Fruit fly (Drosophila melanogaster) whole organism, prepupa: ENCODE data around the gene fz2.

Source experiments
- Blimp-1 ChIP-seq: fragments of 200-800 bp; sonication (Bioruptor generic); optimal IDR thresholded peaks from 3 replicates; lab custom pipeline; 2017; ENCODE audit warnings: missing biosample characterization, missing genetic modification characterization, mild to moderate bottlenecking, moderate library complexity, missing genetic modification reagents
- CG10669 ChIP-seq: fragments of 200-800 bp; sonication (Bioruptor generic); optimal IDR thresholded peaks from 3 replicates; lab custom pipeline; 2018; ENCODE audit warnings: missing biosample characterization, mild to moderate bottlenecking, missing genetic modification characterization, moderate library complexity
- CG11762 ChIP-seq: fragments of 200-800 bp; sonication (Bioruptor generic); optimal IDR thresholded peaks from 3 replicates; lab custom pipeline; 2016; ENCODE audit warnings: missing biosample characterization, missing genetic modification characterization; ENCODE audit not compliant: insufficient read depth
- CG11902 ChIP-seq: fragments of 200-800 bp; sonication (Bioruptor generic); optimal IDR thresholded peaks from 3 replicates; lab custom pipeline; 2016; ENCODE audit warnings: missing biosample characterization, missing genetic modification characterization
- CG15336 ChIP-seq: fragments of 200-800 bp; sonication (Bioruptor generic); IDR thresholded peaks from 2 replicates; pipeline ENCODE4 v1.3.6; 2022; ENCODE audit warnings: missing biosample characterization, missing genetic modification characterization
- CG1621 ChIP-seq: fragments of 200-800 bp; sonication (Bioruptor generic); optimal IDR thresholded peaks from 3 replicates; lab custom pipeline; 2018; ENCODE audit warnings: missing biosample characterization, mild to moderate bottlenecking, missing genetic modification characterization
- CG3032 ChIP-seq: fragments of 200-800 bp; optimal IDR thresholded peaks from 2 replicates; lab custom pipeline; 2019; ENCODE audit warnings: missing biosample characterization, mild to moderate bottlenecking, missing genetic modification characterization, moderate library complexity
- CG31627 ChIP-seq: fragments of 200-800 bp; sonication (Bioruptor generic); optimal IDR thresholded peaks from 3 replicates; lab custom pipeline; 2016; ENCODE audit warnings: missing biosample characterization, missing genetic modification characterization
- CG32006 ChIP-seq: fragments of 200-800 bp; sonication (Bioruptor generic); optimal IDR thresholded peaks from 3 replicates; lab custom pipeline; 2017; ENCODE audit warnings: missing biosample characterization, mild to moderate bottlenecking, missing genetic modification characterization
- CG34406 ChIP-seq: fragments of 200-800 bp; sonication (Bioruptor generic); optimal IDR thresholded peaks from 3 replicates; lab custom pipeline; 2016; ENCODE audit warnings: missing biosample characterization, missing genetic modification characterization
- CG3919 ChIP-seq: fragments of 200-800 bp; sonication (Bioruptor generic); optimal IDR thresholded peaks from 3 replicates; lab custom pipeline; 2016; ENCODE audit warnings: missing biosample characterization, missing genetic modification characterization
- CG4318 ChIP-seq: fragments of 200-800 bp; sonication (Bioruptor generic); optimal IDR thresholded peaks from 3 replicates; lab custom pipeline; 2017; ENCODE audit warnings: missing biosample characterization, mild to moderate bottlenecking, missing genetic modification characterization
- CG6276 ChIP-seq: fragments of 200-800 bp; sonication (Bioruptor generic); optimal IDR thresholded peaks from 2 replicates; lab custom pipeline; 2017; ENCODE audit warnings: missing biosample characterization, mild to moderate bottlenecking, missing genetic modification characterization
- CG6792 ChIP-seq: fragments of 200-800 bp; sonication (Bioruptor generic); optimal IDR thresholded peaks from 3 replicates; lab custom pipeline; 2016; ENCODE audit warnings: missing biosample characterization, missing genetic modification characterization
- CG6808 ChIP-seq: fragments of 200-800 bp; sonication (Bioruptor generic); optimal IDR thresholded peaks from 3 replicates; lab custom pipeline; 2017; ENCODE audit warnings: missing biosample characterization, missing genetic modification characterization, mild to moderate bottlenecking, moderate library complexity, missing genetic modification reagents
- CG6854 ChIP-seq: fragments of 200-800 bp; sonication (Bioruptor generic); optimal IDR thresholded peaks from 2 replicates; lab custom pipeline; 2017; ENCODE audit warnings: missing biosample characterization, mild to moderate bottlenecking, missing genetic modification characterization
- CG7368 ChIP-seq: fragments of 200-800 bp; sonication (Bioruptor generic); optimal IDR thresholded peaks from 3 replicates; lab custom pipeline; 2016; ENCODE audit warnings: missing biosample characterization, missing genetic modification characterization
- CG8119 ChIP-seq: fragments of 200-800 bp; sonication (Bioruptor generic); IDR thresholded peaks from 3 replicates; pipeline ENCODE4 v1.3.6; 2022; ENCODE audit warnings: missing biosample characterization, missing genetic modification characterization
- CG8319 ChIP-seq: fragments of 200-800 bp; sonication (Bioruptor generic); optimal IDR thresholded peaks from 3 replicates; lab custom pipeline; 2016; ENCODE audit warnings: missing biosample characterization, missing genetic modification characterization
- CG8632 ChIP-seq: fragments of 200-800 bp; sonication (Bioruptor generic); optimal IDR thresholded peaks from 3 replicates; lab custom pipeline; 2016; ENCODE audit warnings: missing biosample characterization, missing genetic modification characterization
- CG9139 ChIP-seq: fragments of 200-800 bp; sonication (Bioruptor generic); optimal IDR thresholded peaks from 3 replicates; lab custom pipeline; 2017; ENCODE audit warnings: missing biosample characterization, mild to moderate bottlenecking, missing genetic modification characterization
- Eip75B ChIP-seq: fragments of 200-800 bp; sonication (Bioruptor generic); optimal IDR thresholded peaks from 3 replicates; lab custom pipeline; 2016; ENCODE audit warnings: missing biosample characterization, missing genetic modification characterization
- Eip78C ChIP-seq: fragments of 200-800 bp; sonication (Bioruptor generic); peaks from one replicate; lab custom pipeline; 2016; ENCODE audit warnings: missing biosample characterization, missing genetic modification characterization
- Eip93F ChIP-seq: fragments of 200-800 bp; sonication (Bioruptor generic); optimal IDR thresholded peaks from 2 replicates; lab custom pipeline; 2016; ENCODE audit warnings: missing biosample characterization, mild to moderate bottlenecking, missing genetic modification characterization
- Ets21C ChIP-seq: fragments of 200-800 bp; sonication (Bioruptor generic); optimal IDR thresholded peaks from 3 replicates; lab custom pipeline; 2016; ENCODE audit warnings: missing biosample characterization, missing genetic modification characterization
- Ets96B ChIP-seq: fragments of 200-800 bp; optimal IDR thresholded peaks from 2 replicates; lab custom pipeline; 2019; ENCODE audit warnings: missing biosample characterization, mild to moderate bottlenecking, missing genetic modification characterization, moderate library complexity
- Gug ChIP-seq: fragments of 200-800 bp; sonication (Bioruptor generic); IDR thresholded peaks from 2 replicates; pipeline ENCODE4 v1.3.6; 2022; ENCODE audit warnings: missing biosample characterization, missing genetic modification characterization
- Hr38 ChIP-seq: sonication (Bioruptor generic); optimal IDR thresholded peaks from 2 replicates; lab custom pipeline; 2016; ENCODE audit warnings: missing biosample characterization, missing genetic modification characterization
- Hr39 ChIP-seq: fragments of 200-800 bp; sonication (Bioruptor generic); optimal IDR thresholded peaks from 2 replicates; lab custom pipeline; 2016; ENCODE audit warnings: missing biosample characterization, missing genetic modification characterization
- Hr4 ChIP-seq: fragments of 200-800 bp; sonication (Bioruptor generic); optimal IDR thresholded peaks from 3 replicates; lab custom pipeline; 2016; ENCODE audit warnings: missing biosample characterization, missing genetic modification characterization
- Met ChIP-seq: fragments of 200-800 bp; sonication (Bioruptor generic); optimal IDR thresholded peaks from 3 replicates; lab custom pipeline; 2016; ENCODE audit warnings: missing biosample characterization, missing genetic modification characterization
- Smox ChIP-seq: fragments of 200-800 bp; sonication (Bioruptor generic); optimal IDR thresholded peaks from 3 replicates; lab custom pipeline; 2016; ENCODE audit warnings: missing biosample characterization, missing genetic modification characterization
- Sox14 ChIP-seq: fragments of 200-800 bp; sonication (Bioruptor generic); optimal IDR thresholded peaks from 3 replicates; lab custom pipeline; 2016; ENCODE audit warnings: missing biosample characterization, missing genetic modification characterization
- achi ChIP-seq: fragments of 200-800 bp; sonication (Bioruptor generic); optimal IDR thresholded peaks from 3 replicates; lab custom pipeline; 2016; ENCODE audit warnings: missing biosample characterization, missing genetic modification characterization
- acj6 ChIP-seq: fragments of 200-800 bp; sonication (Bioruptor generic); optimal IDR thresholded peaks from 3 replicates; lab custom pipeline; 2016; ENCODE audit warnings: missing biosample characterization, missing genetic modification characterization
- cyc ChIP-seq: fragments of 200-800 bp; sonication (Bioruptor generic); optimal IDR thresholded peaks from 3 replicates; lab custom pipeline; 2016; ENCODE audit warnings: missing biosample characterization, missing genetic modification characterization
- dac ChIP-seq: fragments of 200-800 bp; sonication (Bioruptor generic); optimal IDR thresholded peaks from 2 replicates; lab custom pipeline; 2017; ENCODE audit warnings: missing biosample characterization, mild to moderate bottlenecking, missing genetic modification characterization
- dsx ChIP-seq: fragments of 200-800 bp; optimal IDR thresholded peaks from 3 replicates; lab custom pipeline; 2019; ENCODE audit warnings: missing biosample characterization, mild to moderate bottlenecking, missing genetic modification characterization, moderate library complexity; ENCODE audit not compliant: poor library complexity, severe bottlenecking
- fd59A ChIP-seq: fragments of 200-800 bp; sonication (Bioruptor generic); optimal IDR thresholded peaks from 2 replicates; lab custom pipeline; 2017; ENCODE audit warnings: missing biosample characterization, mild to moderate bottlenecking, missing genetic modification characterization, missing genetic modification reagents
- fd85E ChIP-seq: fragments of 200-800 bp; sonication (Bioruptor generic); optimal IDR thresholded peaks from 3 replicates; lab custom pipeline; 2016; ENCODE audit warnings: missing biosample characterization, missing genetic modification characterization
- fkh ChIP-seq: fragments of 200-800 bp; sonication (Bioruptor generic); optimal IDR thresholded peaks from 3 replicates; lab custom pipeline; 2017; ENCODE audit warnings: missing biosample characterization, mild to moderate bottlenecking, missing genetic modification characterization, moderate library complexity
- lz ChIP-seq: fragments of 200-800 bp; sonication (Bioruptor generic); optimal IDR thresholded peaks from 3 replicates; lab custom pipeline; 2016; ENCODE audit warnings: missing biosample characterization, missing genetic modification characterization
- net ChIP-seq: fragments of 200-800 bp; sonication (Bioruptor generic); optimal IDR thresholded peaks from 3 replicates; lab custom pipeline; 2016; ENCODE audit warnings: missing biosample characterization, missing genetic modification characterization
- pdm3 ChIP-seq: fragments of 200-800 bp; sonication (Bioruptor generic); optimal IDR thresholded peaks from 3 replicates; lab custom pipeline; 2016; ENCODE audit warnings: missing biosample characterization, missing genetic modification characterization
- salr ChIP-seq, 2 experiments: fragments of 200-800 bp; sonication (Bioruptor generic); optimal IDR thresholded peaks; 3 replicates each; lab custom pipeline; 2016 to 2018; ENCODE audit warnings: missing biosample characterization in 2 of 2, missing genetic modification characterization in 2 of 2, mild to moderate bottlenecking in 1 of 2
- spab ChIP-seq: fragments of 200-800 bp; sonication (Bioruptor generic); optimal IDR thresholded peaks from 2 replicates; lab custom pipeline; 2017; ENCODE audit warnings: missing biosample characterization, mild to moderate bottlenecking, missing genetic modification characterization, missing genetic modification reagents
- ss ChIP-seq, 2 experiments: fragments of 200-800 bp; sonication (Bioruptor generic); optimal IDR thresholded peaks; 2 replicates in 1 of 2; 3 replicates in 1 of 2; lab custom pipeline; 2017 to 2018; ENCODE audit warnings: mild to moderate bottlenecking in 2 of 2, missing biosample characterization in 2 of 2, missing genetic modification characterization in 2 of 2, moderate library complexity in 1 of 2
- svp ChIP-seq: fragments of 200-800 bp; sonication (Bioruptor generic); peaks from one replicate; lab custom pipeline; 2016; ENCODE audit warnings: missing biosample characterization, missing genetic modification characterization
- topi ChIP-seq: fragments of 200-800 bp; sonication (Bioruptor generic); optimal IDR thresholded peaks from 3 replicates; lab custom pipeline; 2016; ENCODE audit warnings: missing biosample characterization, missing genetic modification characterization
- vri ChIP-seq: fragments of 200-800 bp; sonication (Bioruptor generic); optimal IDR thresholded peaks from 3 replicates; lab custom pipeline; 2016; ENCODE audit warnings: missing biosample characterization, mild to moderate bottlenecking, missing genetic modification characterization

fz2 gene

dm6 chr3L:19233798-19234781 lies 1.1 kb downstream of the fz2 start:
- TF ChIP-seq CG3919 (GFP tag; lab: Kevin White, UChicago) = peak; percentile 9
- TF ChIP-seq ss (GFP tag; optimal IDR thresholded peaks at IDR 0.05; lab: Kevin White, UChicago) = peak; percentile 32 to 52
- no peak for TF ChIP-seq Ets21C
- peak; percentile 16 for TF ChIP-seq Ets96B (tag; lab: Kevin White, UChicago)
- TF ChIP-seq CG9139 (GFP tag; lab: Kevin White, UChicago) = no peak
- no peak for TF ChIP-seq CG31627
- no peak for TF ChIP-seq cyc (GFP tag; lab: Kevin White, UChicago)
- no peak for TF ChIP-seq Met (GFP tag; lab: Kevin White, UChicago)
- no peak for TF ChIP-seq Sox14
- TF ChIP-seq vri = no peak
- TF ChIP-seq Eip93F (GFP tag; lab: Kevin White, UChicago) = no peak
- peak; percentile 82 for TF ChIP-seq CG32006 (GFP tag; lab: Kevin White, UChicago)
- TF ChIP-seq svp (GFP tag; lab: Kevin White, UChicago) = peak; percentile 52
- TF ChIP-seq acj6 (GFP tag; lab: Kevin White, UChicago) = no peak
- TF ChIP-seq Eip75B (GFP tag; lab: Kevin White, UChicago) = no peak
- TF ChIP-seq Eip78C (GFP tag; lab: Kevin White, UChicago) = peak; percentile 83
- peak; percentile 71 for TF ChIP-seq CG15336 (GFP tag; lab: Robert Waterston, UW)
- peak; percentile 7 for TF ChIP-seq achi (GFP tag; lab: Kevin White, UChicago)
- TF ChIP-seq CG8319 (GFP tag; lab: Kevin White, UChicago) = no peak
- no peak for TF ChIP-seq Smox (GFP tag; lab: Kevin White, UChicago)
- peak; percentile 12 for TF ChIP-seq pdm3
- no peak for TF ChIP-seq dsx
- TF ChIP-seq CG6808 = peak; percentile 53
- TF ChIP-seq net (GFP tag; lab: Kevin White, UChicago) = peak; percentile 47
- no peak for TF ChIP-seq fd85E (GFP tag; lab: Kevin White, UChicago)
- peak; percentile 38 for TF ChIP-seq CG4318 (GFP tag; lab: Kevin White, UChicago)
- TF ChIP-seq CG8632 (GFP tag; lab: Kevin White, UChicago) = no peak
- TF ChIP-seq Gug (GFP tag; lab: Robert Waterston, UW) = 0 out of 2 replicates have a peak, but pooled peaks have one; percentile 19
- TF ChIP-seq CG11762 (GFP tag; lab: Kevin White, UChicago) = no peak
- TF ChIP-seq CG11902 (GFP tag; lab: Kevin White, UChicago) = no peak
- TF ChIP-seq salr (GFP tag; optimal IDR thresholded peaks at IDR 0.05; lab: Kevin White, UChicago) = peak in 1 of 2 experiments; percentile 77
- no peak for TF ChIP-seq Hr38 (GFP tag; lab: Kevin White, UChicago)
- TF ChIP-seq CG6792 (GFP tag; lab: Kevin White, UChicago) = no peak
- no peak for TF ChIP-seq CG6854
- TF ChIP-seq CG6276 (GFP tag; lab: Kevin White, UChicago) = peak; percentile 85
- peak; percentile 54 for TF ChIP-seq dac (GFP tag; lab: Kevin White, UChicago)
- no peak for TF ChIP-seq topi (GFP tag; lab: Kevin White, UChicago)
- no peak for TF ChIP-seq fd59A (GFP tag; lab: Kevin White, UChicago)
- no peak for TF ChIP-seq Blimp-1 (GFP tag; lab: Kevin White, UChicago)
- TF ChIP-seq CG34406 (GFP tag; lab: Kevin White, UChicago) = no peak
- no peak for TF ChIP-seq spab (GFP tag; lab: Kevin White, UChicago)
- TF ChIP-seq fkh (GFP tag; lab: Kevin White, UChicago) = no peak
- TF ChIP-seq CG7368 (GFP tag; lab: Kevin White, UChicago) = no peak
- TF ChIP-seq CG8119 (GFP tag; lab: Robert Waterston, UW) = peak; percentile 67
- TF ChIP-seq Hr39 (GFP tag; lab: Kevin White, UChicago) = no peak
- TF ChIP-seq CG10669 (GFP tag; lab: Kevin White, UChicago) = peak; percentile 16
- TF ChIP-seq CG1621 (tag; lab: Kevin White, UChicago) = peak; percentile 34
- TF ChIP-seq Hr4 = peak; percentile 59
- TF ChIP-seq CG3032 (tag; lab: Kevin White, UChicago) = no peak
- no peak for TF ChIP-seq lz (GFP tag; lab: Kevin White, UChicago)
